Worm (Caenorhabditis elegans) whole organism, young adult: Measurements from ENCODE around the gene col-159.

ENCODE experiments used
- F52B5.7 ChIP-seq: sonication (generic microtip); optimal IDR thresholded peaks from 2 replicates; lab custom pipeline; 2016; ENCODE audit warnings: mild to moderate bottlenecking, missing genetic modification characterization, missing compliant biosample characterization
- ama-1 ChIP-seq, 3 experiments: fragments of 150-350 bp in 1 of 3; sonication (generic microtip) in 2 of 3; optimal IDR thresholded peaks; 2 replicates each; lab custom pipeline; 2014 to 2018; ENCODE audit warnings: missing biosample characterization in 2 of 3, missing genetic modification characterization in 2 of 3, missing genetic modification reagents in 2 of 3
- nhr-179 ChIP-seq: sonication (generic microtip); optimal IDR thresholded peaks from 2 replicates; lab custom pipeline; 2016; ENCODE audit warnings: mild to moderate bottlenecking, missing genetic modification characterization, missing compliant biosample characterization

DNA sequence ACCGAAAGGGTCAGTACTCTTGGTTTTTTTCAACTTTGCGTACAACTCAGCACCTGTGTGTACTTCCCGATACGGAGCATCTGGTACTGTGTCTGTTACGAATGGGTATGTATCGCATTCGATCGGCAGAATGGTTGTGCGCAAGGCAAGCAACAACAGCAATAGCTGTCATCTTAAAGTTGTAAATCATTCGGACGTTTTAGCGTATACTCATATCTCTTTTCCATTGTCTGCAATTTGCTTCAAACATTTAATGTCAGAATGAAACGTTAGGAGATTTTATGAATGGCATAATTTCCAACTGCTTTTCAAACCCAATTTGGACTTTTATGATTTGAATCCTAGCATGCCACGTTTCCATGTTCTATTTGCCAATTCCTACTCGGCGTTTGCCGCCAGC lies 44.9 kb downstream of the col-159 start:
- TF ChIP-seq nhr-179 (no peak), F52B5.7 (tag; lab: Kevin White, UChicago) (no peak), ama-1 (optimal IDR thresholded peaks at IDR 0.05; lab: Kevin White, UChicago) (no peak), ama-1 (GFP tag; optimal IDR thresholded peaks at IDR 0.05; lab: Kevin White, UChicago) (no peak)
